Worm (Caenorhabditis elegans) whole organism, L1 larva: Measurements from ENCODE around the gene sri-25.

Experiments
- blmp-1 ChIP-seq: fragments of 150-350 bp; optimal IDR thresholded peaks from 2 replicates; lab custom pipeline; 2014; ENCODE audit warnings: missing biosample characterization, missing genetic modification characterization
- elt-2 ChIP-seq: sonication (generic microtip); optimal IDR thresholded peaks from 2 replicates; lab custom pipeline; 2016; ENCODE audit warnings: missing genetic modification characterization, mild to moderate bottlenecking, inconsistent platforms, missing compliant biosample characterization, missing genetic modification reagents
- elt-3 ChIP-seq, 6 experiments: fragments of 150-350 bp in 1 of 6; sonication (generic microtip); optimal IDR thresholded peaks; 2 replicates each; lab custom pipeline; 2017 to 2018; ENCODE audit warnings: missing biosample characterization in 6 of 6, missing genetic modification characterization in 6 of 6, inconsistent platforms in 1 of 6
- fkh-8 ChIP-seq: sonication (generic microtip); optimal IDR thresholded peaks from 2 replicates; lab custom pipeline; 2016; ENCODE audit warnings: mild to moderate bottlenecking, missing genetic modification characterization, missing compliant biosample characterization
- lin-39 ChIP-seq: fragments of 150-350 bp; optimal IDR thresholded peaks from 2 replicates; lab custom pipeline; 2014; ENCODE audit warnings: missing biosample characterization, missing genetic modification reagents, missing genetic modification characterization
- lir-3 ChIP-seq: sonication (generic microtip); optimal IDR thresholded peaks from 2 replicates; lab custom pipeline; 2016; ENCODE audit warnings: mild to moderate bottlenecking, missing genetic modification characterization, moderate library complexity, missing compliant biosample characterization; ENCODE audit not compliant: poor library complexity
- lsy-2 ChIP-seq, 2 experiments: fragments of 150-350 bp; optimal IDR thresholded peaks; 2 replicates each; lab custom pipeline; 2014; ENCODE audit warnings: missing biosample characterization in 2 of 2, missing genetic modification characterization in 2 of 2
- mdl-1 ChIP-seq, 2 experiments: fragments of 150-350 bp; optimal IDR thresholded peaks; 2 replicates each; lab custom pipeline; 2014 to 2017; ENCODE audit warnings: missing biosample characterization in 2 of 2, missing genetic modification characterization in 2 of 2, inconsistent platforms in 1 of 2
- nhr-11 ChIP-seq: fragments of 150-350 bp; optimal IDR thresholded peaks from 2 replicates; lab custom pipeline; 2014; ENCODE audit warnings: missing biosample characterization, missing genetic modification characterization
- nhr-28 ChIP-seq: fragments of 150-350 bp; optimal IDR thresholded peaks from 2 replicates; lab custom pipeline; 2014; ENCODE audit warnings: missing biosample characterization, missing genetic modification characterization
- nhr-76 ChIP-seq: sonication (generic microtip); optimal IDR thresholded peaks from 2 replicates; lab custom pipeline; 2017; ENCODE audit warnings: missing biosample characterization, missing genetic modification characterization
- skn-1 ChIP-seq: fragments of 150-350 bp; optimal IDR thresholded peaks from 2 replicates; lab custom pipeline; 2014; ENCODE audit warnings: missing biosample characterization, missing genetic modification characterization
- unc-62 ChIP-seq: fragments of 150-350 bp; optimal IDR thresholded peaks from 2 replicates; lab custom pipeline; 2014; ENCODE audit warnings: missing biosample characterization, missing genetic modification reagents, missing genetic modification characterization

- no peak for TF ChIP-seq nhr-76 (tag; lab: Kevin White, UChicago)
- TF ChIP-seq elt-2 (tag; lab: Kevin White, UChicago) = peak; percentile 57
- TF ChIP-seq fkh-8 (tag; lab: Kevin White, UChicago) = peak; percentile 88
- TF ChIP-seq blmp-1 (tag; lab: Kevin White, UChicago) = no peak
- no peak for TF ChIP-seq nhr-28
- no peak for TF ChIP-seq lin-39
- TF ChIP-seq mdl-1 (tag; optimal IDR thresholded peaks at IDR 0.05; lab: Kevin White, UChicago) = peak in 1 of 2 experiments; percentile 51
- peak; percentile 51 for TF ChIP-seq lir-3 (tag; lab: Kevin White, UChicago)
- no peak for TF ChIP-seq unc-62 (GFP tag; lab: Kevin White, UChicago)
- peak; percentile 57 to 67 for TF ChIP-seq lsy-2 (tag; optimal IDR thresholded peaks at IDR 0.05; lab: Kevin White, UChicago)
- no peak for TF ChIP-seq nhr-11 (tag; lab: Kevin White, UChicago)
- peak; percentile 67 for TF ChIP-seq skn-1 (tag; lab: Kevin White, UChicago)
- TF ChIP-seq elt-3 (tag; optimal IDR thresholded peaks at IDR 0.05; lab: Kevin White, UChicago) = peak in 2 of 6 experiments; percentile 46 to 48
Observed at ce11 chrV:15190903-15191302, 25.9 kb upstream of the sri-25 start, which contains the start of gene Y75B12B.11.
